Worm (Caenorhabditis elegans) whole organism, mixed stage, embryonic: ENCODE results near the gene C49G7.7.

Experiments
- M03D4.4 ChIP-seq: sonication (generic microtip); optimal IDR thresholded peaks from 2 replicates; lab custom pipeline; 2017; ENCODE audit warnings: mild to moderate bottlenecking, missing genetic modification characterization, missing compliant biosample characterization
- ceh-43 ChIP-seq: fragments of 200-800 bp; sonication (Bioruptor generic); optimal IDR thresholded peaks from 2 replicates; lab custom pipeline; 2018; ENCODE audit warnings: mild to moderate bottlenecking, missing genetic modification characterization, moderate library complexity, missing compliant biosample characterization
- lin-13 ChIP-seq: fragments of 150-350 bp; optimal IDR thresholded peaks from 2 replicates; lab custom pipeline; 2014; ENCODE audit warnings: missing biosample characterization, missing genetic modification characterization
- lsy-2 ChIP-seq: fragments of 150-350 bp; optimal IDR thresholded peaks from 2 replicates; lab custom pipeline; 2014; ENCODE audit warnings: missing biosample characterization, missing genetic modification characterization
- pha-4 ChIP-seq: fragments of 150-350 bp; optimal IDR thresholded peaks from 2 replicates; lab custom pipeline; 2018; ENCODE audit warnings: missing biosample characterization, missing genetic modification reagents, missing genetic modification characterization
- snpc-4 ChIP-seq: fragments of 150-350 bp; optimal IDR thresholded peaks from 2 replicates; lab custom pipeline; 2014; ENCODE audit warnings: missing biosample characterization, missing genetic modification characterization
- tbx-8 ChIP-seq: fragments of 200-800 bp; sonication (Bioruptor generic); optimal IDR thresholded peaks from 2 replicates; lab custom pipeline; 2018; ENCODE audit warnings: mild to moderate bottlenecking, missing genetic modification characterization, moderate library complexity, missing compliant biosample characterization
- unc-39 ChIP-seq: fragments of 150-350 bp; optimal IDR thresholded peaks from 2 replicates; lab custom pipeline; 2014; ENCODE audit warnings: missing biosample characterization, missing genetic modification characterization
- unc-62 ChIP-seq: fragments of 150-350 bp; optimal IDR thresholded peaks from 2 replicates; lab custom pipeline; 2014; ENCODE audit warnings: missing biosample characterization, missing genetic modification reagents, missing genetic modification characterization
- ztf-11 ChIP-seq: fragments of 150-350 bp; optimal IDR thresholded peaks from 2 replicates; lab custom pipeline; 2014; ENCODE audit warnings: missing biosample characterization, missing genetic modification characterization

DNA sequence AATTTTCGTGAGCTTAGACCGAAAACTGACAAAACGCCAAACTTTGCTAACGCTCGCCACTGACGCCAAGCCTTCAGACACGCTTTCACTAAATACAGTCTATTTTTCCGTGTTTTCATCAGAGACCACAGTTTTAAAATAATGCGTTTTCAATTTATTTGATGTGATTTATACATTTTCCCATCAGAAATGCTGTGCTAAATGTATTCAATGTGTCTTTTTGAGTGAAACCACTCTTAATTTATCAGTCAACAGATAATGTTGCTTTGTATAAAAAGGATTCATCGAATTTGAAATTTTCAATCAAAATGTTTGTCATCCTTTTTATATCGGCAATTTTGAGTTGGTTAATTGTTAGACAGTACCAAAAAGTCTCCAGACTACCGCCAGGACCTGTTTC, 3.0 kb upstream of the C49G7.7 start, which contains the start of gene cyp-35A4:
- TF ChIP-seq unc-39 (no peak), lin-13 (no peak), pha-4 (tag; lab: Kevin White, UChicago) (no peak), lsy-2 (tag; lab: Kevin White, UChicago) (no peak), tbx-8 (GFP tag; lab: Kevin White, UChicago) (no peak), snpc-4 (tag; lab: Kevin White, UChicago) (no peak), ceh-43 (no peak), M03D4.4 (no peak), unc-62 (no peak), ztf-11 (tag; lab: Kevin White, UChicago) (no peak)
